Worm (Caenorhabditis elegans): ENCODE data around the gene ttyh-1.

ce11 chrX:11411675-11412074 is 43.2 kb downstream of the ttyh-1 start:
- TF ChIP-seq lin-39 (tag; optimal IDR thresholded peaks at IDR 0.05) = no peak
- no peak for TF ChIP-seq unc-62 (GFP tag; optimal IDR thresholded peaks at IDR 0.05)
- TF ChIP-seq nfya-1 (tag; optimal IDR thresholded peaks at IDR 0.05; ENCODE audit: insufficient read depth) = no peak
- no peak for TF ChIP-seq lsy-12 (tag; optimal IDR thresholded peaks at IDR 0.05)
- TF ChIP-seq aly-2 (tag; optimal IDR thresholded peaks at IDR 0.05) = no peak
- no peak for TF ChIP-seq tbx-2 (tag; optimal IDR thresholded peaks at IDR 0.05)
- TF ChIP-seq ztf-11 (tag; optimal IDR thresholded peaks at IDR 0.05) = no peak
- no peak for TF ChIP-seq skn-1 (tag; optimal IDR thresholded peaks at IDR 0.05)
- no peak for TF ChIP-seq lin-15B (tag; optimal IDR thresholded peaks at IDR 0.05)
- TF ChIP-seq daf-12 (tag; optimal IDR thresholded peaks at IDR 0.05) = no peak
- TF ChIP-seq nhr-25 (tag; optimal IDR thresholded peaks at IDR 0.05) = no peak
- no peak for TF ChIP-seq ceh-9 (tag; optimal IDR thresholded peaks at IDR 0.05)

Measured in whole organism, L3 larva.